Fruit fly (Drosophila melanogaster): Measurements from ENCODE around the gene Frq2.

DNA sequence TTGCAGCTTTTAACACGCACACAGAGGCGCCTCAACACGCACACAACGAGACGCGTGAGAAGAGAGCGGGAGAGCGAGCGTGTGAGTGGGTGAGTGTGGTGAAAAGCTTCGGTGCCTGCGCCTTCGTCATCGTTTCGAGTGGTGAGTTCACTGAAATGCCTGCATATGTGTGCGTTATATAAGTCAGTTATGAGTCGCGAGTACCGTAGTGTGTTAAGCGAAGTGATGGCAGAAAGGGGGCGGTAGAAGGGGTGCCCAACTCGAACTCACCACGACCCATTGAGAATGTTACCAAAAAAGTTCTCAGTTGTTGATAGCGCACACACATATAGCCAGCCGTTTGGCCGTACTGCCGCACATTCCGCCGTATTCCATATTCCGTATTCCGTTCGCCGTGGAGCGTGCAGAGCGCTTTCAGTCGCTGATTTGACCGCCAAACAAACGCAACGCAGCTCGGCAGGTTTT, 22.4 kb upstream of the Frq2 start, which contains the start of gene Frq1:
- no peak for TF ChIP-seq CTCF (optimal IDR thresholded peaks at IDR 0.05)
- no peak for TF ChIP-seq CG8478 (optimal IDR thresholded peaks at IDR 0.05)
